Worm (Caenorhabditis elegans) whole organism, L3 larva: ENCODE measurements around the gene meg-3.

Experiments used
- unc-62 ChIP-seq: fragments of 150-350 bp; sonication (generic microtip); optimal IDR thresholded peaks from 4 replicates; lab custom pipeline; 2014; ENCODE audit warnings: missing biosample characterization, missing genetic modification reagents, missing genetic modification characterization
- ztf-11 ChIP-seq: fragments of 150-350 bp; optimal IDR thresholded peaks from 2 replicates; lab custom pipeline; 2014; ENCODE audit warnings: missing biosample characterization, missing genetic modification characterization

ce11 chrX:1974699-1975098 lies 14.7 kb downstream of the meg-3 start, which contains the start of gene F52D2.5:
- TF ChIP-seq ztf-11 = no peak
- no peak for TF ChIP-seq unc-62 (GFP tag; lab: Kevin White, UChicago)
